Worm (Caenorhabditis elegans): ENCODE measurements around the gene Y51B9A.8.

DNA sequence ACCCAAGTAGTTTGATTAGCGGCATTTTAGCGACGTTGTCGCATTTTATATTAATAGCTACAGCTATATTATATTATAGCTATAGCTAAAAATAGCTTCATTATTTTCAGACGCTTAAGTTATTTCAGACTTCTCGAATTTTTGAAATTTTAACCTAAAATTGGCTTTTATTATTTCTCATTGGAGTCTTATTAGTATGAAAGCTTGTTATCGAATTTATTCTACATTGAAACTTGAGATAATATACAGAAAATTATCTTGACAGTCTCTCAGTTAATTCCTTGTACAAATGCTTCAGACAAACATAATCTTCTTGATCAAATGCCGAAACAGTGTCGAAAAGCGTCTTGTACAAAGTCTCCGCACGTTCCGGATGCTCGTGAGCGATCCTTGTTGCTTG lies 18.9 kb upstream of the Y51B9A.8 start, which contains the start of gene srh-48:
- no peak for TF ChIP-seq spr-3 (GFP tag; optimal IDR thresholded peaks at IDR 0.05)
- no peak for TF ChIP-seq dpl-1 (GFP tag; optimal IDR thresholded peaks at IDR 0.05)
- TF ChIP-seq pha-4 (GFP tag; IDR thresholded peaks at IDR 0.05) = no peak
- TF ChIP-seq pha-4 (tag; optimal IDR thresholded peaks at IDR 0.05) = no peak
- no peak for TF ChIP-seq aly-2 (tag; optimal IDR thresholded peaks at IDR 0.05)
- no peak for TF ChIP-seq lin-39 (tag; optimal IDR thresholded peaks at IDR 0.05)
- no peak for TF ChIP-seq aha-1 (tag)
- TF ChIP-seq mep-1 (tag; optimal IDR thresholded peaks at IDR 0.05) = no peak
- TF ChIP-seq pqm-1 (tag; optimal IDR thresholded peaks at IDR 0.05) = no peak
- TF ChIP-seq egl-27 (tag; optimal IDR thresholded peaks at IDR 0.05) = no peak
- TF ChIP-seq snpc-4 (tag; optimal IDR thresholded peaks at IDR 0.05) = no peak
- no peak for TF ChIP-seq ZK337.2 (GFP tag; IDR thresholded peaks at IDR 0.05)
